Worm (Caenorhabditis elegans): ENCODE data around the gene tsp-1.

- no peak for TF ChIP-seq nhr-11 (tag; optimal IDR thresholded peaks at IDR 0.05)
- TF ChIP-seq php-3 (GFP tag; IDR thresholded peaks at IDR 0.05): no peak
- no peak for TF ChIP-seq jun-1 (tag; optimal IDR thresholded peaks at IDR 0.05)
- TF ChIP-seq lin-1 (GFP tag; IDR thresholded peaks at IDR 0.05): no peak
- no peak for TF ChIP-seq egl-27 (tag; optimal IDR thresholded peaks at IDR 0.05)
- no peak for TF ChIP-seq dpl-1 (GFP tag; optimal IDR thresholded peaks at IDR 0.05)
- no peak for TF ChIP-seq snpc-4 (tag; optimal IDR thresholded peaks at IDR 0.05)
- no peak for TF ChIP-seq pha-4 (GFP tag; IDR thresholded peaks at IDR 0.05)
- TF ChIP-seq pha-4 (tag; optimal IDR thresholded peaks at IDR 0.05): no peak
These were observed 19.1 kb downstream of the tsp-1 start for ce11 chrIII:8220081-8220480.
